Fruit fly (Drosophila melanogaster) Kc167 (cell line): Measurements from ENCODE around the gene CG31097.

Source experiments
- Myc ChIP-seq: fragments of >200 bp; optimal IDR thresholded peaks from 2 replicates; lab custom pipeline; 2017; ENCODE audit warnings: missing external identifiers
- Sin3A ChIP-seq: fragments of >200 bp; optimal IDR thresholded peaks from 2 replicates; lab custom pipeline; 2018; ENCODE audit warnings: missing external identifiers
- h ChIP-seq: fragments of >200 bp; optimal IDR thresholded peaks from 3 replicates; lab custom pipeline; 2018; ENCODE audit warnings: missing external identifiers
- insv ChIP-seq: fragments of >200 bp; optimal IDR thresholded peaks from 3 replicates; lab custom pipeline; 2018; ENCODE audit warnings: missing external identifiers
- psq ChIP-seq: fragments of >200 bp; optimal IDR thresholded peaks from 2 replicates; lab custom pipeline; 2017; ENCODE audit warnings: missing external identifiers
- ttk ChIP-seq: sonication (Bioruptor generic); optimal IDR thresholded peaks from 2 replicates; lab custom pipeline; 2017; ENCODE audit warnings: missing external identifiers

CG31097 gene

DNA sequence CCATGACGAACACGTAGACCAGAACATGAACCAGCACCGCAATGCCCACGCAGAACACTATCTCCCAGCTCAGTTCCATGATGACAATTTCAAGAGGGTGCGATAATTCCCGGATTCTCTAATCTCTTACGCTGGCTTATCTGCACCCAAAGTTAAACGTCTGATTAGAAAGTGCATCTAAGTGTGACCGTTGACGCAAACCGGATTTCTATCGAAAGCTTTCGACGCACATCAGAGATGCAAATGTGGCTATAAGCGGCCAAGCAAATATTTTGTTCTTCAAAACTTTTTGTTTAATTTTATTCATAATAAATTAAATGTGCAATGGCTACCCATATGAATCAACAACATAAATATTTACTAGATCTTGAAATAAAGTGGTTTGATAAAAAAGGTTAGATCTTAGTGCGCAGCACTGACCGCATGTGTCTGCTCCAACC lies 35.2 kb downstream of the CG31097 start, which contains the start of the genes Kdsr and CG11858:
Gene Kdsr (minus strand): TSS at position 177 of the 440 bp plus-strand sequence.
Gene CG11858 (plus strand): TSS at position 420 of the 440 bp plus-strand sequence.
- TF ChIP-seq Myc (lab: Kevin White, UChicago), result no peak
- no peak for TF ChIP-seq h
- no peak for TF ChIP-seq Sin3A (lab: Kevin White, UChicago)
- TF ChIP-seq insv (lab: Kevin White, UChicago), result no peak
- TF ChIP-seq ttk, result no peak
- TF ChIP-seq psq, result no peak

DNA sequence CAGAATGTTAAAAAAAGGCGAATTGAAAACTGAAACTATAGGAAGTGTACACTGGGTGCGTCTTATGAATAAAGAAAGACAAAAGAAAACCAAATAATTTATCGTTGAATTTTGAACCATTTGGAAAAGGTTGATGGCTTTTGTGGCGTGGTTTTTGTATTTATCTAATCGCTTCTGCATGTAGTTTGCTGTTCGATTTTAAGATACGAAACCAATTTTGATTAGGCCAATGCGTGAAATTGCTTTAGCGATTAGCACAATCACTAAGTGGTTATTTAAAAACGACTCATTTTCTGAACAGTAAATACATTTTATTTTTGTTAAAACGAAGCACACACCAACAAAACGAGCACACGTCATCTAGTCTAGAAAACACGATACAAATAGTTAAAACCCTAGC lies 36.9 kb downstream of the CG31097 start:
- TF ChIP-seq Sin3A (lab: Kevin White, UChicago), result no peak
- TF ChIP-seq Myc (lab: Kevin White, UChicago), result no peak
- TF ChIP-seq ttk, result no peak
- no peak for TF ChIP-seq insv (lab: Kevin White, UChicago)
- no peak for TF ChIP-seq h
- TF ChIP-seq psq, result no peak

DNA sequence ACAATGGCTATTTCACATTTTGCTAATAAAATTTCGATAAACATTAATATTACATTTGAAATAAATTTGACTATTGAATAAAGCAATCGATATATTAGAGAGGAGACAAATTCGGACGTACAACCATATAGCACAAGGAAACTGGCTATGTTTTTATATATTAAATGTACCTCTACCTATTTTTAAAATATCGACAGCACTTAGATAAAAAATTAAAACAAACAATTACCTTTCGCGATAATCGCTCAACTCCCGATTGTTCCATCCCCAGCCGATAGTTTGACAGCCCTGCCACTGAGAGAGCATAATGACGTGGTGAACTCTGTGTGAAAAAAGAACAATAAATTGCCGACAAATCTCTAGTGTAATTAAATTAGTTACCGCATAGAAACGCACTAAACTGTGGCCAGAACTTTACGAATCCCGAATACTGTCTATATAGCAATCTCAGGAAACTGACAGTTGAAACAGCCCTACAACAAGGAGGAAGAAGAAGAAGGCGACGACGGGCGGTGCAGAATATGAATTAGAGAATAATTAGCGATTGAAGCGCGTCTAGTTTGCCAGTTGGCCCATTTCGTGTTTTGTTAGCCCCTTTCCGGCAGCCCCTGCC lies 38.8 kb downstream of the CG31097 start, which contains the start of gene CG11857:
Gene CG11857 (plus strand): TSS at position 271 of the 613 bp plus-strand sequence.
- TF ChIP-seq h, result no peak
- TF ChIP-seq psq, result no peak
- no peak for TF ChIP-seq Myc (lab: Kevin White, UChicago)
- no peak for TF ChIP-seq Sin3A (lab: Kevin White, UChicago)
- TF ChIP-seq insv (lab: Kevin White, UChicago), result no peak
- TF ChIP-seq ttk, result no peak

DNA sequence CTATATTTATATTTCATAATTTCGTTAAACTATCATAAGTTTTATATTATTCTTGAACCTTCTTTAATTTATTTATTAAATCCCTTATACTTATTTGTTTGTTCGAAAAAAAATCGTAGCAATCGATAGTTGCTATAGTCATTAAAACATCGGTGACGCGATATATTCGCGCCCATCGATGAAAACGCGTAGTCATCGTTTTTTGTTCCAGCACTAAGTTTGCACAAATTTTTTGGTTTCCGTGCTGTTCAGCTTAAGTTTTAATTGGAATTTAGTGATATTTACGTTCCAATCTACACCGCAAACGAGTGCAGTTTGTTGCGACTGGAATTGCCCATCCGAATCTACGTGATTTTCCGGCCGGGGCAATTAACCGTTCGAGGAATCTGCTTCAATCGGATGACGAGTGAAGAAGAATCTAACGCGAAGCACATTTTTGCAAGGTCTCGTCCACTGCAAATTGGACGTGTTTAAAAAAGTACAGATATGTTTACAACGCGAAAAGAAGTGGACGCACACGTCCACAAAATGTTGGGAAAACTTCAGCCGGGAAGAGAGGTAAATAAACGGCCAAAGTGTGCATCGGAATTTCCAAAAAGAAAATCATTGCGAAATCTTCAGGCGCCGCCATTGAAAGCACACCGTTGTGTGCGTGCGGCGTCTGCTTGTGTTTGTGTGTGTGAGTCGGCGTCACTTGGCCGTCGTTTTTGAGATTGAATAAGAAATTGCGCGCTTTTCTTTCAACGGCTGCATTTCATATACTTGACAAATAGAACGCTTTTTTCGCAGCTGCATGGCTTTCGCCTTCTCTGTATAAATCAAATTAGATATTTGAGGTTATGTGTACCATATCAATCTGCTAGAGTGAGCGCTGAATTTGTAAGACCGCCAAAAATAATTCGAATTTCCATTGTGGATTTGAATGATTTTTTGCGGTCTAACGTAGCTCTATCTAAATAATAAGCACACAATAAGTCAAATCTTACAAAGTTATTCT lies 48.1 kb downstream of the CG31097 start, which contains the start of gene Nup358:
Gene Nup358 (plus strand): TSS at position 204 of the 997 bp plus-strand sequence.
- TF ChIP-seq Sin3A (lab: Kevin White, UChicago), result no peak
- TF ChIP-seq h, result no peak

DNA sequence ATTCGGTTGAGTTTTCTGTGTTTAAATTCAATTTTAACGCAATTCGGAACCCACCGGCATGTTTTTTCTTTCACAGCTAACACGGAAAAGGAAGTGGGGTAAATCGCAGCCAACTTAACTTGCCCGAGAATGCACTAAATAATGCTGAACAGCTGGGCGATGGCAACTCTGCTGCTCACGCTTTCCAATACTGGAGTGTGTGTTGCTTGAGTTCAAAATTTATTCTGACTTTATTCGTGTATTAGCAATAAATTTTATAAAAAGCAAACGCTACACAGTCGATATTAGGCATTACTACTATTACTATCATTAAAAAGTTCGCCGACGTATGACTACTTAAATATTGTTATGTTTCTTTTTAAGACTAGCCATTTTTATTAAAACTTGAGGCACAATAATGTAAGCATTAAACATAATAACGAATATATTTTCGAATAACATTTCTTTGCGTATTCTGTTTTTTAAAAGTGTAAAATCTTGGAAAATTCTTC lies 50.2 kb downstream of the CG31097 start, which contains the start of the genes RpS27 and Nup37:
Gene RpS27 (minus strand): TSS at position 136 of the 491 bp plus-strand sequence.
Gene Nup37 (plus strand): TSS at position 280 of the 491 bp plus-strand sequence.
- TF ChIP-seq psq (no peak), insv (lab: Kevin White, UChicago) (no peak), Sin3A (lab: Kevin White, UChicago) (no peak), h (no peak), Myc (lab: Kevin White, UChicago) (no peak), ttk (no peak)
